Worm (Caenorhabditis elegans) whole organism, L3 larva: ENCODE measurements around the gene Y67H2A.7.

Experiments
- ceh-9 ChIP-seq: sonication (generic microtip); optimal IDR thresholded peaks from 2 replicates; lab custom pipeline; 2018; ENCODE audit warnings: missing biosample characterization, missing genetic modification characterization
- egl-27 ChIP-seq: sonication (generic microtip); optimal IDR thresholded peaks from 4 replicates; lab custom pipeline; 2017; ENCODE audit warnings: missing biosample characterization, missing genetic modification reagents, missing genetic modification characterization
- elt-2 ChIP-seq: sonication (generic microtip); optimal IDR thresholded peaks from 2 replicates; lab custom pipeline; 2016; ENCODE audit warnings: missing genetic modification reagents, mild to moderate bottlenecking, missing genetic modification characterization, missing compliant biosample characterization
- fkh-10 ChIP-seq: sonication (generic microtip); optimal IDR thresholded peaks from 2 replicates; lab custom pipeline; 2017; ENCODE audit warnings: missing biosample characterization, missing genetic modification reagents, missing genetic modification characterization
- fos-1 ChIP-seq: fragments of 150-350 bp; optimal IDR thresholded peaks from 2 replicates; lab custom pipeline; 2014; ENCODE audit warnings: missing biosample characterization, missing genetic modification characterization
- lin-39 ChIP-seq: fragments of 150-350 bp; optimal IDR thresholded peaks from 2 replicates; lab custom pipeline; 2018; ENCODE audit warnings: missing biosample characterization, missing genetic modification reagents, missing genetic modification characterization
- nhr-237 ChIP-seq: fragments of 150-350 bp; optimal IDR thresholded peaks from 2 replicates; lab custom pipeline; 2014; ENCODE audit warnings: missing biosample characterization, missing genetic modification characterization
- pha-4 ChIP-seq: fragments of 150-350 bp; optimal IDR thresholded peaks from 2 replicates; lab custom pipeline; 2014; ENCODE audit warnings: missing biosample characterization, missing genetic modification reagents, missing genetic modification characterization
- pqm-1 ChIP-seq: fragments of 150-350 bp; optimal IDR thresholded peaks from 2 replicates; lab custom pipeline; 2017; ENCODE audit warnings: missing biosample characterization, missing genetic modification characterization, inconsistent platforms
- skn-1 ChIP-seq: fragments of 150-350 bp; optimal IDR thresholded peaks from 2 replicates; lab custom pipeline; 2014; ENCODE audit warnings: missing biosample characterization, missing genetic modification characterization
- snpc-4 ChIP-seq: fragments of 150-350 bp; optimal IDR thresholded peaks from 2 replicates; lab custom pipeline; 2014; ENCODE audit warnings: missing biosample characterization, missing genetic modification characterization
- unc-39 ChIP-seq: sonication (generic microtip); optimal IDR thresholded peaks from 4 replicates; lab custom pipeline; 2017; ENCODE audit warnings: missing biosample characterization, missing genetic modification characterization
- ztf-4 ChIP-seq: fragments of 150-350 bp; optimal IDR thresholded peaks from 2 replicates; lab custom pipeline; 2014; ENCODE audit warnings: missing biosample characterization, missing genetic modification characterization

DNA sequence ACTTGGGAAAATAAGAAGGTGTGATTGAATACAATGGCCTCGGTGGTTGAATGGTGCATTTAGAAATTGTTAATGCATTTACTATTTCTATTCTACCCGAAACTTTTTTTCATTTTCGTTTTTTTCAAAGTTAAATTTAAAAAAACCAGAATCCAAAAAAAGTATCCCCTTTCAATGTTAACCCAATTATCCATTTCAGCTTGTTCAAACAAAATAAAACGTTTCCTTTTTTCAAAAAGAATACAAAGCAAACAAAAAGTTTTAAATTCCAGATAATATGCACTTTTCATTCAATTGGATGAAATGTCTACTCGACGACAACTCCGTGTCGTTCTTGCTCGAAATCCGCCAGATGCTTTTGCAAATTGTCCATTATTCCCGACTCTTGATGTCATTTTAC is 39.0 kb downstream of the Y67H2A.7 start, which contains the start of gene W02A2.5:
- TF ChIP-seq fkh-10 (GFP tag; lab: Kevin White, UChicago), result no peak
- no peak for TF ChIP-seq elt-2 (tag; lab: Kevin White, UChicago)
- TF ChIP-seq unc-39, result no peak
- no peak for TF ChIP-seq nhr-237
- no peak for TF ChIP-seq egl-27 (tag; lab: Kevin White, UChicago)
- no peak for TF ChIP-seq pqm-1 (tag; lab: Kevin White, UChicago)
- TF ChIP-seq pha-4 (tag; lab: Kevin White, UChicago), result no peak
- TF ChIP-seq ztf-4 (tag; lab: Kevin White, UChicago), result no peak
- no peak for TF ChIP-seq ceh-9 (tag; lab: Kevin White, UChicago)
- TF ChIP-seq fos-1, result no peak
- no peak for TF ChIP-seq snpc-4 (tag; lab: Kevin White, UChicago)
- no peak for TF ChIP-seq skn-1
- no peak for TF ChIP-seq lin-39 (tag; lab: Kevin White, UChicago)
